Worm (Caenorhabditis elegans) whole organism, L2 larva: ENCODE data around the gene dhhc-10.

Experiments used
- C34F6.9 ChIP-seq: fragments of 150-350 bp; optimal IDR thresholded peaks from 2 replicates; lab custom pipeline; 2014; ENCODE audit warnings: missing biosample characterization, missing genetic modification characterization
- F13H6.1 ChIP-seq: sonication (generic microtip); optimal IDR thresholded peaks from 2 replicates; lab custom pipeline; 2016; ENCODE audit warnings: missing genetic modification characterization, missing compliant biosample characterization
- R02D3.7 ChIP-seq: fragments of 150-350 bp; optimal IDR thresholded peaks from 2 replicates; lab custom pipeline; 2014; ENCODE audit warnings: missing biosample characterization, missing genetic modification characterization
- Y55F3AM.14 ChIP-seq: fragments of 200-800 bp; sonication (Bioruptor generic); optimal IDR thresholded peaks from 2 replicates; lab custom pipeline; 2018; ENCODE audit warnings: mild to moderate bottlenecking, missing genetic modification characterization, missing compliant biosample characterization
- ZK546.5 ChIP-seq: sonication (generic microtip); optimal IDR thresholded peaks from 2 replicates; lab custom pipeline; 2017; ENCODE audit warnings: missing biosample characterization, missing genetic modification characterization
- alr-1 ChIP-seq: fragments of 150-350 bp; optimal IDR thresholded peaks from 2 replicates; lab custom pipeline; 2014; ENCODE audit warnings: missing biosample characterization, missing genetic modification characterization
- aly-2 ChIP-seq: fragments of 150-350 bp; optimal IDR thresholded peaks from 2 replicates; lab custom pipeline; 2014; ENCODE audit warnings: missing biosample characterization, missing genetic modification characterization
- ama-1 ChIP-seq: fragments of 150-350 bp; optimal IDR thresholded peaks from 2 replicates; lab custom pipeline; 2018; ENCODE audit warnings: inconsistent platforms
- blmp-1 ChIP-seq: sonication (generic microtip); optimal IDR thresholded peaks from 2 replicates; lab custom pipeline; 2017; ENCODE audit warnings: missing genetic modification characterization, mild to moderate bottlenecking, missing compliant biosample characterization, antibody characterized with exemption, moderate library complexity; ENCODE audit not compliant: insufficient read depth
- ceh-16 ChIP-seq: fragments of 150-350 bp; optimal IDR thresholded peaks from 2 replicates; lab custom pipeline; 2014; ENCODE audit warnings: missing biosample characterization, missing genetic modification characterization
- ceh-82 ChIP-seq: fragments of 150-350 bp; optimal IDR thresholded peaks from 2 replicates; lab custom pipeline; 2014; ENCODE audit warnings: missing biosample characterization, missing genetic modification characterization
- crh-2 ChIP-seq: sonication (generic microtip); optimal IDR thresholded peaks from 2 replicates; lab custom pipeline; 2017; ENCODE audit warnings: missing biosample characterization, missing genetic modification characterization
- egl-27 ChIP-seq: sonication (generic microtip); optimal IDR thresholded peaks from 3 replicates; lab custom pipeline; 2017; ENCODE audit warnings: missing biosample characterization, missing genetic modification reagents, missing genetic modification characterization
- fos-1 ChIP-seq: fragments of 150-350 bp; optimal IDR thresholded peaks from 2 replicates; lab custom pipeline; 2014; ENCODE audit warnings: missing biosample characterization, missing genetic modification characterization
- gmeb-1 ChIP-seq: fragments of 150-350 bp; optimal IDR thresholded peaks from 2 replicates; lab custom pipeline; 2014; ENCODE audit warnings: missing biosample characterization, missing genetic modification characterization
- lin-11 ChIP-seq: fragments of 150-350 bp; sonication (generic microtip); optimal IDR thresholded peaks from 2 replicates; lab custom pipeline; 2014; ENCODE audit warnings: missing biosample characterization, missing genetic modification characterization, inconsistent platforms, mixed read lengths
- lin-13 ChIP-seq: fragments of 150-350 bp; optimal IDR thresholded peaks from 2 replicates; lab custom pipeline; 2014; ENCODE audit warnings: missing biosample characterization, missing genetic modification reagents, missing genetic modification characterization
- lsy-2 ChIP-seq, 2 experiments: fragments of 150-350 bp in 1 of 2; sonication (generic microtip) in 1 of 2; optimal IDR thresholded peaks; 2 replicates each; lab custom pipeline; 2014 to 2017; ENCODE audit warnings: missing biosample characterization in 2 of 2, missing genetic modification characterization in 2 of 2
- mab-5 ChIP-seq: fragments of 150-350 bp; optimal IDR thresholded peaks from 2 replicates; lab custom pipeline; 2014; ENCODE audit warnings: missing biosample characterization, missing genetic modification characterization
- mdl-1 ChIP-seq, 2 experiments: fragments of 150-350 bp in 1 of 2; sonication (generic microtip) in 1 of 2; optimal IDR thresholded peaks; 2 replicates each; lab custom pipeline; 2017; ENCODE audit warnings: missing biosample characterization in 2 of 2, missing genetic modification characterization in 2 of 2
- nhr-11 ChIP-seq: fragments of 150-350 bp; optimal IDR thresholded peaks from 2 replicates; lab custom pipeline; 2014; ENCODE audit warnings: missing biosample characterization, missing genetic modification characterization
- nhr-12 ChIP-seq: fragments of 150-350 bp; optimal IDR thresholded peaks from 2 replicates; lab custom pipeline; 2014; ENCODE audit warnings: missing biosample characterization, missing genetic modification characterization
- nhr-129 ChIP-seq: fragments of 150-350 bp; optimal IDR thresholded peaks from 2 replicates; lab custom pipeline; 2014; ENCODE audit warnings: missing biosample characterization, missing genetic modification characterization
- nhr-21 ChIP-seq: fragments of 150-350 bp; optimal IDR thresholded peaks from 2 replicates; lab custom pipeline; 2014; ENCODE audit warnings: missing biosample characterization, missing genetic modification characterization
- nhr-23 ChIP-seq: fragments of 150-350 bp; optimal IDR thresholded peaks from 2 replicates; lab custom pipeline; 2014; ENCODE audit warnings: missing biosample characterization, missing genetic modification reagents, missing genetic modification characterization
- nhr-25 ChIP-seq: fragments of 150-350 bp; sonication (generic microtip); optimal IDR thresholded peaks from 3 replicates; lab custom pipeline; 2014; ENCODE audit warnings: missing biosample characterization, missing genetic modification characterization
- nhr-6 ChIP-seq: fragments of 150-350 bp; optimal IDR thresholded peaks from 2 replicates; lab custom pipeline; 2014; ENCODE audit warnings: missing biosample characterization, missing genetic modification characterization
- nhr-77 ChIP-seq: fragments of 150-350 bp; optimal IDR thresholded peaks from 2 replicates; lab custom pipeline; 2014; ENCODE audit warnings: missing biosample characterization, missing genetic modification characterization
- peb-1 ChIP-seq: fragments of 150-350 bp; optimal IDR thresholded peaks from 2 replicates; lab custom pipeline; 2014; ENCODE audit warnings: missing biosample characterization, missing genetic modification characterization
- sem-4 ChIP-seq: fragments of 150-350 bp; optimal IDR thresholded peaks from 2 replicates; lab custom pipeline; 2014; ENCODE audit warnings: missing biosample characterization, missing genetic modification reagents, missing genetic modification characterization
- sma-3 ChIP-seq: sonication (generic microtip); optimal IDR thresholded peaks from 2 replicates; lab custom pipeline; 2016; ENCODE audit warnings: missing genetic modification reagents, missing genetic modification characterization, missing compliant biosample characterization
- sma-9 ChIP-seq, 2 experiments: fragments of 150-350 bp in 1 of 2; sonication (generic microtip) in 1 of 2; optimal IDR thresholded peaks; 2 replicates each; lab custom pipeline; 2014 to 2016; ENCODE audit warnings: missing genetic modification characterization in 2 of 2, mild to moderate bottlenecking in 1 of 2, missing biosample characterization in 1 of 2, missing compliant biosample characterization in 1 of 2, missing genetic modification reagents in 1 of 2, moderate library complexity in 1 of 2
- snpc-4 ChIP-seq: fragments of 150-350 bp; optimal IDR thresholded peaks from 2 replicates; lab custom pipeline; 2014; ENCODE audit warnings: missing biosample characterization, missing genetic modification characterization
- unc-39 ChIP-seq: fragments of 150-350 bp; optimal IDR thresholded peaks from 2 replicates; lab custom pipeline; 2014; ENCODE audit warnings: missing biosample characterization, missing genetic modification characterization
- unc-55 ChIP-seq: fragments of 150-350 bp; sonication (generic microtip); optimal IDR thresholded peaks from 3 replicates; lab custom pipeline; 2014; ENCODE audit warnings: missing biosample characterization, missing genetic modification reagents, missing genetic modification characterization
- unc-62 ChIP-seq: fragments of 150-350 bp; optimal IDR thresholded peaks from 2 replicates; lab custom pipeline; 2014; ENCODE audit warnings: missing biosample characterization, missing genetic modification reagents, missing genetic modification characterization
- zag-1 ChIP-seq: fragments of 150-350 bp; optimal IDR thresholded peaks from 2 replicates; lab custom pipeline; 2014; ENCODE audit warnings: missing biosample characterization, missing genetic modification characterization
- ztf-1 ChIP-seq: fragments of 200-800 bp; sonication (Bioruptor generic); conservative IDR thresholded peaks from 2 replicates; pipeline ENCODE4 v1.3.6; 2022; ENCODE audit warnings: missing genetic modification characterization, missing compliant biosample characterization
- ztf-11 ChIP-seq: sonication (generic microtip); optimal IDR thresholded peaks from 2 replicates; lab custom pipeline; 2017; ENCODE audit warnings: missing biosample characterization, missing genetic modification characterization
- ztf-4 ChIP-seq: fragments of 150-350 bp; optimal IDR thresholded peaks from 2 replicates; lab custom pipeline; 2014; ENCODE audit warnings: missing biosample characterization, missing genetic modification characterization

dhhc-10 gene

ce11 chrX:4711698-4712329, 4.8 kb downstream of the dhhc-10 start, which contains the start of the genes dnj-14 and glit-1:
Gene dnj-14, minus strand, starts transcription at chrX:4711748.
Gene glit-1, plus strand, starts transcription at chrX:4712279.
- no peak for TF ChIP-seq nhr-23
- TF ChIP-seq ZK546.5 (tag; lab: Kevin White, UChicago): peak; percentile 51
- peak; percentile 70 for TF ChIP-seq zag-1 (tag; lab: Kevin White, UChicago)
- TF ChIP-seq blmp-1: peak; percentile 69
- TF ChIP-seq nhr-11 (tag; lab: Kevin White, UChicago): no peak
- peak; percentile 75 for TF ChIP-seq gmeb-1 (tag; lab: Kevin White, UChicago)
- peak; percentile 1 for TF ChIP-seq ceh-82
- peak; percentile 79 for TF ChIP-seq lin-11 (tag; lab: Kevin White, UChicago)
- peak; percentile 71 for TF ChIP-seq nhr-6 (tag; lab: Kevin White, UChicago)
- peak; percentile 88 for TF ChIP-seq lin-13 (GFP tag; lab: Kevin White, UChicago)
- TF ChIP-seq unc-39: no peak
- TF ChIP-seq lsy-2 (tag; optimal IDR thresholded peaks at IDR 0.05; lab: Kevin White, UChicago): peak; percentile 93 to 99
- TF ChIP-seq nhr-77 (tag; lab: Kevin White, UChicago): no peak
- no peak for TF ChIP-seq ztf-11
- peak; percentile 93 for TF ChIP-seq C34F6.9
- peak; percentile 92 for TF ChIP-seq sma-9 (GFP tag; optimal IDR thresholded peaks at IDR 0.05; lab: Kevin White, UChicago)
- TF ChIP-seq sma-9 (tag; optimal IDR thresholded peaks at IDR 0.05; lab: Kevin White, UChicago): no peak
- TF ChIP-seq ztf-1 (GFP tag; lab: Robert Waterston, UW): no peak
- peak; percentile 94 for TF ChIP-seq F13H6.1 (tag; lab: Kevin White, UChicago)
- TF ChIP-seq unc-55 (GFP tag; lab: Kevin White, UChicago): peak; percentile 95
- TF ChIP-seq nhr-21 (tag; lab: Kevin White, UChicago): peak; percentile 77
- TF ChIP-seq sem-4 (tag; lab: Kevin White, UChicago): peak; percentile 67
- TF ChIP-seq unc-62 (GFP tag; lab: Kevin White, UChicago): no peak
- peak; percentile 52 for TF ChIP-seq Y55F3AM.14 (GFP tag; lab: Kevin White, UChicago)
- peak; percentile 79 for TF ChIP-seq egl-27 (tag; lab: Kevin White, UChicago)
- TF ChIP-seq alr-1 (tag; lab: Kevin White, UChicago): no peak
- no peak for TF ChIP-seq peb-1 (tag; lab: Kevin White, UChicago)
- peak; percentile 90 for TF ChIP-seq nhr-25
- no peak for TF ChIP-seq nhr-12 (tag; lab: Kevin White, UChicago)
- peak; percentile 95 for TF ChIP-seq crh-2 (tag; lab: Kevin White, UChicago)
- peak; percentile 43 for TF ChIP-seq ztf-4 (tag; lab: Kevin White, UChicago)
- peak; percentile 97 for TF ChIP-seq fos-1 (tag; lab: Kevin White, UChicago)
- TF ChIP-seq ama-1 (lab: Kevin White, UChicago): no peak
- TF ChIP-seq nhr-129 (tag; lab: Kevin White, UChicago): peak; percentile 94
- TF ChIP-seq snpc-4 (tag; lab: Kevin White, UChicago): peak; percentile 66
- no peak for TF ChIP-seq R02D3.7 (tag; lab: Kevin White, UChicago)
- TF ChIP-seq mdl-1 (tag; optimal IDR thresholded peaks at IDR 0.05; lab: Kevin White, UChicago): peak; percentile 48 to 76
- TF ChIP-seq sma-3 (GFP tag; lab: Kevin White, UChicago): peak; percentile 91

DNA sequence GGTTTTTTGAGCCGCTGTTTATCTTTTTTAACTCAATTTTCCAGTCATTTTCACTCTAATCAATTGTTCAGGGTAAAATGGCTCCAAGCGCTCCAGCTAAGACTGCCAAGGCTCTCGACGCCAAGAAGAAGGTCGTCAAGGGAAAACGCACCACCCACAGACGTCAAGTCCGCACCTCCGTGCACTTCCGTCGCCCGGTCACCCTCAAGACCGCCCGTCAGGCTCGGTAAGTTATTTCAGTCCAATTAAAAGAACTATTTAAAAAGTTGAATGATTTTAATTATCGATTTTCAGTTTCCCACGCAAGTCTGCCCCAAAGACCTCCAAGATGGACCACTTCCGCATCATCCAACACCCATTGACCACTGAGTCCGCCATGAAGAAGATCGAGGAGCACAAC, 8.1 kb downstream of the dhhc-10 start, which contains the start of gene rpl-25.1:
rpl-25.1 (plus strand) TSS at position 72 of the 400 bp plus-strand sequence.
- TF ChIP-seq sma-3 (GFP tag; lab: Kevin White, UChicago) (no peak), ztf-1 (GFP tag; lab: Robert Waterston, UW) (no peak), lin-11 (tag; lab: Kevin White, UChicago) (no peak), mdl-1 (tag; optimal IDR thresholded peaks at IDR 0.05; lab: Kevin White, UChicago) (no peak), C34F6.9 (no peak), nhr-12 (tag; lab: Kevin White, UChicago) (no peak), Y55F3AM.14 (GFP tag; lab: Kevin White, UChicago) (no peak), aly-2 (no peak), nhr-23 (no peak), gmeb-1 (tag; lab: Kevin White, UChicago) (no peak), alr-1 (tag; lab: Kevin White, UChicago) (no peak), ceh-16 (tag; lab: Kevin White, UChicago) (no peak), nhr-77 (tag; lab: Kevin White, UChicago) (no peak), nhr-129 (tag; lab: Kevin White, UChicago) (no peak), unc-39 (no peak), mab-5 (tag; lab: Kevin White, UChicago) (no peak), ama-1 (lab: Kevin White, UChicago) (no peak), nhr-6 (tag; lab: Kevin White, UChicago) (no peak), nhr-11 (tag; lab: Kevin White, UChicago) (no peak)
